Worm (Caenorhabditis elegans) whole organism, L1 larva: ENCODE results near the gene cul-5.

Source experiments
- C16A3.4 ChIP-seq: fragments of 150-350 bp; optimal IDR thresholded peaks from 2 replicates; lab custom pipeline; 2014; ENCODE audit warnings: missing biosample characterization, missing genetic modification characterization
- aha-1 ChIP-seq: fragments of 150-350 bp; optimal IDR thresholded peaks from 2 replicates; lab custom pipeline; 2014; ENCODE audit warnings: missing biosample characterization, missing genetic modification characterization
- alr-1 ChIP-seq: fragments of 200-800 bp; sonication (Bioruptor generic); optimal IDR thresholded peaks from 2 replicates; lab custom pipeline; 2018; ENCODE audit warnings: borderline replicate concordance, mild to moderate bottlenecking, missing genetic modification characterization, missing compliant biosample characterization
- blmp-1 ChIP-seq: fragments of 150-350 bp; optimal IDR thresholded peaks from 2 replicates; lab custom pipeline; 2014; ENCODE audit warnings: missing biosample characterization, missing genetic modification characterization
- ceh-8 ChIP-seq: fragments of 200-800 bp; sonication (Bioruptor generic); optimal IDR thresholded peaks from 2 replicates; lab custom pipeline; 2018; ENCODE audit warnings: mild to moderate bottlenecking, missing genetic modification characterization, moderate library complexity, missing compliant biosample characterization
- ceh-88 ChIP-seq: fragments of 200-800 bp; sonication (Bioruptor generic); IDR thresholded peaks from 2 replicates; pipeline ENCODE4 v1.3.6; 2022; ENCODE audit warnings: missing genetic modification characterization, missing compliant biosample characterization
- efl-1 ChIP-seq, 4 experiments: fragments of 150-350 bp; optimal IDR thresholded peaks in 3 of 4; peaks in 1 of 4; 1 replicate in 1 of 4; 2 replicates in 3 of 4; lab custom pipeline; 2014; ENCODE audit warnings: missing biosample characterization in 2 of 4, missing genetic modification characterization in 2 of 4, missing genetic modification reagents in 2 of 4
- efl-3 ChIP-seq: fragments of 200-800 bp; sonication (Bioruptor generic); optimal IDR thresholded peaks from 2 replicates; lab custom pipeline; 2018; ENCODE audit warnings: mild to moderate bottlenecking, missing genetic modification characterization, missing compliant biosample characterization
- egl-13 ChIP-seq: sonication (generic microtip); optimal IDR thresholded peaks from 2 replicates; lab custom pipeline; 2016; ENCODE audit warnings: missing genotype, missing genetic modification reagents, missing genetic modification characterization, missing compliant biosample characterization
- egl-27 ChIP-seq, 2 experiments: fragments of 150-350 bp in 1 of 2; sonication (generic microtip); optimal IDR thresholded peaks; 3 replicates each; lab custom pipeline; 2017 to 2018; ENCODE audit warnings: missing biosample characterization in 2 of 2, missing genetic modification characterization in 2 of 2, missing genetic modification reagents in 2 of 2
- elt-2 ChIP-seq: sonication (generic microtip); optimal IDR thresholded peaks from 2 replicates; lab custom pipeline; 2016; ENCODE audit warnings: missing genetic modification characterization, mild to moderate bottlenecking, inconsistent platforms, missing compliant biosample characterization, missing genetic modification reagents
- elt-3 ChIP-seq, 6 experiments: fragments of 150-350 bp in 1 of 6; sonication (generic microtip); optimal IDR thresholded peaks; 2 replicates each; lab custom pipeline; 2017 to 2018; ENCODE audit warnings: missing biosample characterization in 6 of 6, missing genetic modification characterization in 6 of 6, inconsistent platforms in 1 of 6
- fkh-10 ChIP-seq: sonication (generic microtip); optimal IDR thresholded peaks from 2 replicates; lab custom pipeline; 2017; ENCODE audit warnings: missing biosample characterization, missing genetic modification reagents, missing genetic modification characterization
- fkh-4 ChIP-seq: sonication (generic microtip); optimal IDR thresholded peaks from 2 replicates; lab custom pipeline; 2016; ENCODE audit warnings: missing compliant biosample characterization, missing genetic modification characterization, borderline replicate concordance
- fkh-8 ChIP-seq: sonication (generic microtip); optimal IDR thresholded peaks from 2 replicates; lab custom pipeline; 2016; ENCODE audit warnings: mild to moderate bottlenecking, missing genetic modification characterization, missing compliant biosample characterization
- fos-1 ChIP-seq: fragments of 150-350 bp; optimal IDR thresholded peaks from 2 replicates; lab custom pipeline; 2014; ENCODE audit warnings: missing biosample characterization, missing genetic modification characterization
- grh-1 ChIP-seq: fragments of 200-800 bp; sonication (Bioruptor generic); IDR thresholded peaks from 2 replicates; pipeline ENCODE4 v1.3.6; 2022; ENCODE audit warnings: missing genetic modification reagents, missing genetic modification characterization, missing compliant biosample characterization
- hlh-4 ChIP-seq: sonication (generic microtip); optimal IDR thresholded peaks from 2 replicates; lab custom pipeline; 2016; ENCODE audit warnings: mild to moderate bottlenecking, missing genetic modification characterization, missing compliant biosample characterization
- irx-1 ChIP-seq: sonication (generic microtip); optimal IDR thresholded peaks from 2 replicates; lab custom pipeline; 2016; ENCODE audit warnings: missing genetic modification characterization, missing compliant biosample characterization
- jun-1 ChIP-seq: fragments of 150-350 bp; optimal IDR thresholded peaks from 2 replicates; lab custom pipeline; 2014; ENCODE audit warnings: missing biosample characterization, missing genetic modification reagents, missing genetic modification characterization
- lin-14 ChIP-seq: fragments of 200-800 bp; sonication (Bioruptor generic); optimal IDR thresholded peaks from 2 replicates; lab custom pipeline; 2018; ENCODE audit warnings: mild to moderate bottlenecking, missing genetic modification characterization, moderate library complexity, missing compliant biosample characterization
- lin-35 ChIP-seq, 2 experiments: fragments of 150-350 bp; optimal IDR thresholded peaks; 2 replicates each; lab custom pipeline; 2014; ENCODE audit warnings: missing biosample characterization in 2 of 2, missing genetic modification characterization in 2 of 2, missing genetic modification reagents in 2 of 2
- lsy-2 ChIP-seq, 2 experiments: fragments of 150-350 bp; optimal IDR thresholded peaks; 2 replicates each; lab custom pipeline; 2014; ENCODE audit warnings: missing biosample characterization in 2 of 2, missing genetic modification characterization in 2 of 2
- mdl-1 ChIP-seq, 2 experiments: fragments of 150-350 bp; optimal IDR thresholded peaks; 2 replicates each; lab custom pipeline; 2014 to 2017; ENCODE audit warnings: missing biosample characterization in 2 of 2, missing genetic modification characterization in 2 of 2, inconsistent platforms in 1 of 2
- mep-1 ChIP-seq: fragments of 150-350 bp; optimal IDR thresholded peaks from 2 replicates; lab custom pipeline; 2014; ENCODE audit warnings: missing biosample characterization, missing genetic modification characterization
- nhr-11 ChIP-seq: fragments of 150-350 bp; optimal IDR thresholded peaks from 2 replicates; lab custom pipeline; 2014; ENCODE audit warnings: missing biosample characterization, missing genetic modification characterization
- nhr-12 ChIP-seq: sonication (generic microtip); optimal IDR thresholded peaks from 2 replicates; lab custom pipeline; 2017; ENCODE audit warnings: missing biosample characterization, missing genetic modification characterization
- nhr-20 ChIP-seq: sonication (generic microtip); optimal IDR thresholded peaks from 2 replicates; lab custom pipeline; 2016; ENCODE audit warnings: mild to moderate bottlenecking, missing genetic modification characterization, missing compliant biosample characterization
- nhr-28 ChIP-seq: fragments of 150-350 bp; optimal IDR thresholded peaks from 2 replicates; lab custom pipeline; 2014; ENCODE audit warnings: missing biosample characterization, missing genetic modification characterization
- nhr-47 ChIP-seq: sonication (generic microtip); optimal IDR thresholded peaks from 2 replicates; lab custom pipeline; 2016; ENCODE audit warnings: mild to moderate bottlenecking, missing genetic modification characterization, moderate library complexity, missing compliant biosample characterization
- nhr-71 ChIP-seq: sonication (generic microtip); optimal IDR thresholded peaks from 2 replicates; lab custom pipeline; 2016; ENCODE audit warnings: mild to moderate bottlenecking, missing genetic modification characterization, moderate library complexity, missing compliant biosample characterization
- nhr-76 ChIP-seq: sonication (generic microtip); optimal IDR thresholded peaks from 2 replicates; lab custom pipeline; 2017; ENCODE audit warnings: missing biosample characterization, missing genetic modification characterization
- nhr-85 ChIP-seq: sonication (generic microtip); peaks from one replicate; lab custom pipeline; 2016; ENCODE audit warnings: missing genetic modification characterization, inconsistent platforms, missing compliant biosample characterization
- pax-3 ChIP-seq: fragments of 200-800 bp; sonication (Bioruptor generic); optimal IDR thresholded peaks from 2 replicates; lab custom pipeline; 2018; ENCODE audit warnings: mild to moderate bottlenecking, missing genetic modification characterization, moderate library complexity, missing compliant biosample characterization
- pqm-1 ChIP-seq: sonication (generic microtip); optimal IDR thresholded peaks from 3 replicates; lab custom pipeline; 2017; ENCODE audit warnings: missing biosample characterization, missing genetic modification characterization
- skn-1 ChIP-seq: fragments of 150-350 bp; optimal IDR thresholded peaks from 2 replicates; lab custom pipeline; 2014; ENCODE audit warnings: missing biosample characterization, missing genetic modification characterization
- snu-23 ChIP-seq: sonication (generic microtip); optimal IDR thresholded peaks from 2 replicates; lab custom pipeline; 2016; ENCODE audit warnings: missing genetic modification characterization, missing compliant biosample characterization
- sox-4 ChIP-seq: sonication (generic microtip); optimal IDR thresholded peaks from 2 replicates; lab custom pipeline; 2016; ENCODE audit warnings: missing genetic modification characterization, missing compliant biosample characterization
- sptf-1 ChIP-seq: fragments of 150-350 bp; optimal IDR thresholded peaks from 2 replicates; lab custom pipeline; 2014; ENCODE audit warnings: missing biosample characterization, missing genetic modification characterization
- swsn-7 ChIP-seq: sonication (generic microtip); optimal IDR thresholded peaks from 2 replicates; lab custom pipeline; 2016; ENCODE audit warnings: missing genetic modification characterization, missing compliant biosample characterization
- unc-130 ChIP-seq: fragments of 150-350 bp; optimal IDR thresholded peaks from 2 replicates; lab custom pipeline; 2017; ENCODE audit warnings: missing biosample characterization, missing genetic modification characterization, inconsistent platforms
- unc-30 ChIP-seq: sonication (generic microtip); optimal IDR thresholded peaks from 2 replicates; lab custom pipeline; 2017; ENCODE audit warnings: missing biosample characterization, missing genetic modification characterization
- unc-86 ChIP-seq: sonication (generic microtip); optimal IDR thresholded peaks from 2 replicates; lab custom pipeline; 2016; ENCODE audit warnings: missing genetic modification characterization, missing compliant biosample characterization
- zag-1 ChIP-seq: fragments of 150-350 bp; optimal IDR thresholded peaks from 2 replicates; lab custom pipeline; 2014; ENCODE audit warnings: missing biosample characterization, missing genetic modification characterization

cul-5 gene

ce11 chrV:10201913-10202312, 22.6 kb downstream of the cul-5 start, which contains the start of gene ZK856.7:
Gene ZK856.7, plus strand, starts transcription at chrV:10202098.
- no peak for TF ChIP-seq zag-1 (tag; lab: Kevin White, UChicago)
- TF ChIP-seq C16A3.4 (tag; lab: Kevin White, UChicago) = no peak
- no peak for TF ChIP-seq nhr-47 (tag; lab: Kevin White, UChicago)
- no peak for TF ChIP-seq efl-3 (GFP tag; lab: Kevin White, UChicago)
- TF ChIP-seq mep-1 = no peak
- no peak for TF ChIP-seq unc-130 (tag; lab: Kevin White, UChicago)
- TF ChIP-seq hlh-4 (tag; lab: Kevin White, UChicago) = no peak
- TF ChIP-seq irx-1 = no peak
- TF ChIP-seq blmp-1 (tag; lab: Kevin White, UChicago) = peak; percentile 9
- no peak for TF ChIP-seq ceh-88
- no peak for TF ChIP-seq egl-27 (tag; optimal IDR thresholded peaks at IDR 0.05; lab: Kevin White, UChicago)
- TF ChIP-seq nhr-28 (tag; lab: Kevin White, UChicago) = no peak
- no peak for TF ChIP-seq lin-35 (GFP tag; optimal IDR thresholded peaks at IDR 0.05; lab: Kevin White, UChicago)
- TF ChIP-seq jun-1 = no peak
- peak; percentile 16 for TF ChIP-seq nhr-20 (tag; lab: Kevin White, UChicago)

DNA sequence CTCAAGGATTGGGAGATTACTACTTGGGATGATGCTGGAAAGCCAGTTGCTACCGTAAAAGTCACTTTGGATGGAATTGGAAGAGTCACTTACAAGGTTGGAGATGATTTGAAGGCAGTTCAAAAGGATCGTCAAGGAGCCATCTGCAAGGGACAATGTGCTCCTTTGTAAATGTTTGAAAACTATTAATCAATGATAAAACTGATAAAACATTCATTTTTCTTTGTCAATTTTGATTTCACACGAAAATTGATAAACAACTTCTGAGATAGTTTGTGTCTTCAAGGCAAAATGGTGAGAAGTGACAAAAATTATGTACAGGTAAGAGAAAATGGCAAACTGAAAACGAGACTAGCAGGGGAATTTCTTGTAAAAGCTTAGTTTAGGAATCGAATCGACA, 23.0 kb downstream of the cul-5 start:
- TF ChIP-seq elt-2 (tag; lab: Kevin White, UChicago) (peak; percentile 15), nhr-12 (tag; lab: Kevin White, UChicago) (no peak), nhr-11 (tag; lab: Kevin White, UChicago) (no peak), unc-130 (tag; lab: Kevin White, UChicago) (no peak), efl-1 (optimal IDR thresholded peaks at IDR 0.05; lab: Kevin White, UChicago) (no peak), efl-1 (GFP tag; optimal IDR thresholded peaks at IDR 0.05 in 1 of 2; lab: Kevin White, UChicago) (peak in 1 of 2 experiments; percentile 91)

- peak; percentile 29 for TF ChIP-seq snu-23
- TF ChIP-seq skn-1 (tag; lab: Kevin White, UChicago) = no peak
- peak; percentile 80 for TF ChIP-seq blmp-1 (tag; lab: Kevin White, UChicago)
- TF ChIP-seq pax-3 (tag; lab: Kevin White, UChicago) = no peak
- TF ChIP-seq efl-3 (GFP tag; lab: Kevin White, UChicago) = no peak
- no peak for TF ChIP-seq nhr-28 (tag; lab: Kevin White, UChicago)
- TF ChIP-seq nhr-20 (tag; lab: Kevin White, UChicago) = peak; percentile 11
- TF ChIP-seq grh-1 (GFP tag; lab: Robert Waterston, UW) = no peak
- peak in 1 of 6 experiments; percentile 80 for TF ChIP-seq elt-3 (tag; optimal IDR thresholded peaks at IDR 0.05; lab: Kevin White, UChicago)
- TF ChIP-seq mdl-1 (tag; optimal IDR thresholded peaks at IDR 0.05; lab: Kevin White, UChicago) = peak in 1 of 2 experiments; percentile 0
- peak; percentile 26 for TF ChIP-seq unc-130 (tag; lab: Kevin White, UChicago)
- TF ChIP-seq nhr-71 = peak; percentile 31
- TF ChIP-seq lin-14 (GFP tag; lab: Kevin White, UChicago) = peak; percentile 38
- TF ChIP-seq swsn-7 (tag; lab: Kevin White, UChicago) = no peak
- TF ChIP-seq elt-2 (tag; lab: Kevin White, UChicago) = peak; percentile 22
- TF ChIP-seq alr-1 (tag; lab: Kevin White, UChicago) = no peak
- TF ChIP-seq lin-35 (GFP tag; optimal IDR thresholded peaks at IDR 0.05; lab: Kevin White, UChicago) = peak in 1 of 2 experiments; percentile 58
- TF ChIP-seq nhr-76 (tag; lab: Kevin White, UChicago) = no peak
- no peak for TF ChIP-seq fkh-8 (tag; lab: Kevin White, UChicago)
- no peak for TF ChIP-seq aha-1
- TF ChIP-seq mep-1 = peak; percentile 20
Measured at ce11 chrV:10203435-10204009, 24.2 kb downstream of the cul-5 start, which contains the start of gene chpf-1. Gene chpf-1, minus strand, starts transcription at chrV:10203485.

ce11 chrV:10204863-10205338, 25.6 kb downstream of the cul-5 start, which contains the start of the genes ZK856.19 and ZK856.11:
Gene ZK856.19, minus strand, starts transcription at chrV:10204913.
Gene ZK856.11, minus strand, starts transcription at chrV:10204938.
- TF ChIP-seq unc-30 (no peak), C16A3.4 (tag; lab: Kevin White, UChicago) (peak; percentile 68), ceh-8 (no peak), nhr-85 (peak; percentile 86), unc-86 (tag; lab: Kevin White, UChicago) (peak; percentile 54), pax-3 (tag; lab: Kevin White, UChicago) (no peak), sox-4 (tag; lab: Kevin White, UChicago) (peak; percentile 0), lsy-2 (tag; optimal IDR thresholded peaks at IDR 0.05; lab: Kevin White, UChicago) (peak; percentile 79 to 88), nhr-28 (tag; lab: Kevin White, UChicago) (no peak), pqm-1 (tag; lab: Kevin White, UChicago) (no peak), grh-1 (GFP tag; lab: Robert Waterston, UW) (peak; percentile 55; the same call in 1 of the 2 replicates), fkh-4 (tag; lab: Kevin White, UChicago) (no peak), fos-1 (tag; lab: Kevin White, UChicago) (peak; percentile 27), egl-13 (tag; lab: Kevin White, UChicago) (no peak), sptf-1 (tag; lab: Kevin White, UChicago) (no peak), egl-27 (tag; optimal IDR thresholded peaks at IDR 0.05; lab: Kevin White, UChicago) (no peak), fkh-10 (GFP tag; lab: Kevin White, UChicago) (no peak), nhr-47 (tag; lab: Kevin White, UChicago) (peak; percentile 83), efl-3 (GFP tag; lab: Kevin White, UChicago) (no peak), nhr-76 (tag; lab: Kevin White, UChicago) (no peak)
